Fruit fly (Drosophila melanogaster) whole organism, embryonic: ENCODE measurements around the gene CAH4.
A peak's percentile ranks its signal among the peaks of the same experiment; 100 is the strongest.

ENCODE experiments used
- Awh ChIP-seq: fragments of 200-800 bp; sonication (Bioruptor generic); IDR thresholded peaks from 2 replicates; pipeline ENCODE4, ENCODE4 v1.3.6; 2022; ENCODE audit warnings: missing biosample characterization, missing genetic modification characterization
- B-H2 ChIP-seq: fragments of 200-800 bp; sonication (Bioruptor generic); optimal IDR thresholded peaks from 2 replicates; lab custom pipeline; 2018; ENCODE audit warnings: missing biosample characterization, mild to moderate bottlenecking, missing genetic modification characterization
- CG10209 ChIP-seq: fragments of 200-800 bp; sonication (Bioruptor generic); optimal IDR thresholded peaks from 3 replicates; lab custom pipeline; 2017; ENCODE audit warnings: missing biosample characterization, mild to moderate bottlenecking, missing genetic modification characterization, missing genetic modification reagents
- CG10267 ChIP-seq: fragments of 200-800 bp; sonication (Bioruptor generic); optimal IDR thresholded peaks from 2 replicates; lab custom pipeline; 2018; ENCODE audit warnings: missing biosample characterization, mild to moderate bottlenecking, missing genetic modification characterization, moderate library complexity
- CG12299 ChIP-seq: fragments of 200-800 bp; sonication (Bioruptor generic); optimal IDR thresholded peaks from 2 replicates; lab custom pipeline; 2018; ENCODE audit warnings: missing biosample characterization, mild to moderate bottlenecking, missing genetic modification characterization
- CG15479 ChIP-seq: fragments of 200-800 bp; sonication (Bioruptor generic); optimal IDR thresholded peaks from 3 replicates; lab custom pipeline; 2019; ENCODE audit warnings: missing biosample characterization, mild to moderate bottlenecking, missing genetic modification characterization, moderate library complexity
- CG1792 ChIP-seq: fragments of 200-800 bp; sonication (Bioruptor generic); optimal IDR thresholded peaks from 2 replicates; lab custom pipeline; 2016; ENCODE audit warnings: missing biosample characterization, missing genetic modification characterization
- CG2889 ChIP-seq: fragments of 200-800 bp; sonication (Bioruptor generic); IDR thresholded peaks from 3 replicates; pipeline ENCODE4 v1.3.6; 2022; ENCODE audit warnings: missing biosample characterization, missing genetic modification characterization
- CG31365 ChIP-seq: fragments of 200-800 bp; sonication (Bioruptor generic); optimal IDR thresholded peaks from 2 replicates; lab custom pipeline; 2018; ENCODE audit warnings: missing biosample characterization, mild to moderate bottlenecking, missing genetic modification characterization
- CG32772 ChIP-seq: fragments of 200-800 bp; sonication (Bioruptor generic); IDR thresholded peaks from 2 replicates; pipeline ENCODE4 v1.3.6; 2022; ENCODE audit warnings: missing biosample characterization, missing genetic modification characterization
- CG6689 ChIP-seq: fragments of 200-800 bp; sonication (Bioruptor generic); IDR thresholded peaks from 2 replicates; pipeline ENCODE4 v1.3.6; 2022; ENCODE audit warnings: missing biosample characterization, missing genetic modification characterization
- CG6813 ChIP-seq: fragments of 200-800 bp; sonication (Bioruptor generic); optimal IDR thresholded peaks from 2 replicates; lab custom pipeline; 2017; ENCODE audit warnings: missing biosample characterization, missing genetic modification characterization, mild to moderate bottlenecking, moderate library complexity, missing genetic modification reagents
- CG7745 ChIP-seq: fragments of 200-800 bp; sonication (Bioruptor generic); optimal IDR thresholded peaks from 2 replicates; lab custom pipeline; 2018; ENCODE audit warnings: missing biosample characterization, mild to moderate bottlenecking, missing genetic modification characterization, moderate library complexity
- CkIIα-i1 ChIP-seq: fragments of 200-800 bp; sonication (Bioruptor generic); IDR thresholded peaks from 2 replicates; pipeline ENCODE4 v1.3.6; 2022; ENCODE audit warnings: missing biosample characterization, missing genetic modification characterization
- D19B ChIP-seq: fragments of 200-800 bp; sonication (Bioruptor generic); optimal IDR thresholded peaks from 2 replicates; lab custom pipeline; 2017; ENCODE audit warnings: missing biosample characterization, mild to moderate bottlenecking, missing genetic modification characterization
- Dad ChIP-seq: fragments of 200-800 bp; sonication (Bioruptor generic); optimal IDR thresholded peaks from 3 replicates; lab custom pipeline; 2016; ENCODE audit warnings: missing biosample characterization, missing genetic modification characterization
- Hey ChIP-seq: fragments of 200-800 bp; sonication (Bioruptor generic); optimal IDR thresholded peaks from 3 replicates; lab custom pipeline; 2018; ENCODE audit warnings: missing biosample characterization, mild to moderate bottlenecking, missing genetic modification characterization
- Jarid2 ChIP-seq: fragments of 200-800 bp; sonication (Bioruptor generic); optimal IDR thresholded peaks from 3 replicates; lab custom pipeline; 2017; ENCODE audit warnings: mild to moderate bottlenecking, missing biosample characterization, missing genetic modification reagents, missing genetic modification characterization
- MESR4 ChIP-seq: fragments of 200-800 bp; sonication (Bioruptor generic); optimal IDR thresholded peaks from 2 replicates; lab custom pipeline; 2018; ENCODE audit warnings: missing biosample characterization, mild to moderate bottlenecking, missing genetic modification characterization, moderate library complexity
- NFAT ChIP-seq: fragments of 200-800 bp; sonication (Bioruptor generic); IDR thresholded peaks from 2 replicates; pipeline ENCODE4 v1.3.6; 2022; ENCODE audit warnings: missing biosample characterization, missing genetic modification characterization
- Oli ChIP-seq: fragments of 200-800 bp; sonication (Bioruptor generic); optimal IDR thresholded peaks from 2 replicates; lab custom pipeline; 2018; ENCODE audit warnings: missing biosample characterization, mild to moderate bottlenecking, missing genetic modification characterization, moderate library complexity
- caup ChIP-seq: fragments of 200-800 bp; sonication (Bioruptor generic); optimal IDR thresholded peaks from 3 replicates; lab custom pipeline; 2017; ENCODE audit warnings: missing biosample characterization, mild to moderate bottlenecking, missing genetic modification characterization, moderate library complexity; ENCODE audit not compliant: severe bottlenecking
- cwo ChIP-seq: fragments of 200-800 bp; sonication (Bioruptor generic); optimal IDR thresholded peaks from 3 replicates; lab custom pipeline; 2017; ENCODE audit warnings: missing biosample characterization, missing genetic modification characterization, mild to moderate bottlenecking, moderate library complexity, missing genetic modification reagents
- dmrt11E ChIP-seq: fragments of 200-800 bp; sonication (Bioruptor generic); optimal IDR thresholded peaks from 3 replicates; lab custom pipeline; 2018; ENCODE audit warnings: missing biosample characterization, mild to moderate bottlenecking, missing genetic modification characterization, moderate library complexity
- gcm ChIP-seq: fragments of 200-800 bp; sonication (Bioruptor generic); optimal IDR thresholded peaks from 2 replicates; lab custom pipeline; 2019; ENCODE audit warnings: missing biosample characterization, mild to moderate bottlenecking, missing genetic modification characterization, moderate library complexity
- grn ChIP-seq: fragments of 200-800 bp; sonication (Bioruptor generic); optimal IDR thresholded peaks from 3 replicates; lab custom pipeline; 2017; ENCODE audit warnings: missing biosample characterization, missing genetic modification characterization
- insv ChIP-seq, 2 experiments: fragments of 200-800 bp; sonication (Bioruptor generic); optimal IDR thresholded peaks; 3 replicates each; lab custom pipeline; 2016 to 2018; ENCODE audit warnings: missing biosample characterization in 2 of 2, missing genetic modification characterization in 2 of 2
- sens ChIP-seq: fragments of 200-800 bp; sonication (Bioruptor generic); peaks from one replicate; lab custom pipeline; 2016; ENCODE audit warnings: missing biosample characterization, missing genetic modification characterization
- sisA ChIP-seq: fragments of 200-800 bp; sonication (Bioruptor generic); IDR thresholded peaks from 2 replicates; pipeline ENCODE4 v1.3.6; 2022; ENCODE audit warnings: missing biosample characterization, missing genetic modification characterization
- sqz ChIP-seq: fragments of 200-800 bp; sonication (Bioruptor generic); optimal IDR thresholded peaks from 3 replicates; lab custom pipeline; 2018; ENCODE audit warnings: missing biosample characterization, mild to moderate bottlenecking, missing genetic modification characterization
- tin ChIP-seq: fragments of 200-800 bp; sonication (Bioruptor generic); optimal IDR thresholded peaks from 3 replicates; lab custom pipeline; 2016; ENCODE audit warnings: missing biosample characterization, missing genetic modification characterization
- toy ChIP-seq: fragments of 200-800 bp; sonication (Bioruptor generic); IDR thresholded peaks from 2 replicates; pipeline ENCODE4 v1.3.6; 2022; ENCODE audit warnings: missing biosample characterization, missing genetic modification characterization
- vnd ChIP-seq: fragments of 200-800 bp; sonication (Bioruptor generic); IDR thresholded peaks from 3 replicates; pipeline ENCODE4 v1.3.6; 2022; ENCODE audit warnings: missing biosample characterization, missing genetic modification characterization; ENCODE audit not compliant: partially characterized antibody
- vvl ChIP-seq: fragments of 200-800 bp; sonication (Bioruptor generic); IDR thresholded peaks from 2 replicates; pipeline ENCODE4 v1.3.6; 2022; ENCODE audit warnings: missing biosample characterization, missing genetic modification characterization
- z ChIP-seq: fragments of 200-800 bp; sonication (Bioruptor generic); IDR thresholded peaks from 3 replicates; pipeline ENCODE4 v1.3.6; 2022; ENCODE audit warnings: missing biosample characterization, missing genetic modification characterization
- zen ChIP-seq: fragments of 200-800 bp; sonication (Bioruptor generic); optimal IDR thresholded peaks from 3 replicates; lab custom pipeline; 2018; ENCODE audit warnings: missing biosample characterization, mild to moderate bottlenecking, missing genetic modification characterization, moderate library complexity

The CAH4 gene

DNA sequence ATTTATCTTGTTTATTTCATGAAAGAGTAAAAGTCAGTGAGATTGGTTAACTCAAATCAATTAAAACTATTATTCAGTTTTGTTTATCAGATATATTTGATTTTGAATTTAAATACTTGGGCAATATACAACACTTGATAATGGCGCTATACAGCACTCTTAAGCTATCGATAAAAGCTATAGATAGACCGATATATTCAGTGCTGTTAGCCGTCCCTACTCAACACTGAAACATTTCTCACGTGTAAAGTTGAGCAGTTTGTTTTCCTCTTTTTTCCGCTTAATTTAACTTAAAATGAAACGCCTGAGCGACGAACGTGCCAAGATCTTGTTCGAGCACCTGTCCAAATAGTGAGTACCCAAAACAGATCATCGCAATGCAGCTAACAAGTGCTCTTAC, 6.9 kb downstream of the CAH4 start, which contains the start of gene CG7006 (continued):
- peak in 1 of 2 experiments; percentile 13 for TF ChIP-seq insv (GFP tag; optimal IDR thresholded peaks at IDR 0.05; lab: Kevin White, UChicago)
- no peak for TF ChIP-seq CkIIα-i1 (GFP tag; lab: Robert Waterston, UW)
- TF ChIP-seq toy (GFP tag; lab: Robert Waterston, UW): no peak
- peak; percentile 7 for TF ChIP-seq Jarid2 (GFP tag; lab: Kevin White, UChicago)

DNA sequence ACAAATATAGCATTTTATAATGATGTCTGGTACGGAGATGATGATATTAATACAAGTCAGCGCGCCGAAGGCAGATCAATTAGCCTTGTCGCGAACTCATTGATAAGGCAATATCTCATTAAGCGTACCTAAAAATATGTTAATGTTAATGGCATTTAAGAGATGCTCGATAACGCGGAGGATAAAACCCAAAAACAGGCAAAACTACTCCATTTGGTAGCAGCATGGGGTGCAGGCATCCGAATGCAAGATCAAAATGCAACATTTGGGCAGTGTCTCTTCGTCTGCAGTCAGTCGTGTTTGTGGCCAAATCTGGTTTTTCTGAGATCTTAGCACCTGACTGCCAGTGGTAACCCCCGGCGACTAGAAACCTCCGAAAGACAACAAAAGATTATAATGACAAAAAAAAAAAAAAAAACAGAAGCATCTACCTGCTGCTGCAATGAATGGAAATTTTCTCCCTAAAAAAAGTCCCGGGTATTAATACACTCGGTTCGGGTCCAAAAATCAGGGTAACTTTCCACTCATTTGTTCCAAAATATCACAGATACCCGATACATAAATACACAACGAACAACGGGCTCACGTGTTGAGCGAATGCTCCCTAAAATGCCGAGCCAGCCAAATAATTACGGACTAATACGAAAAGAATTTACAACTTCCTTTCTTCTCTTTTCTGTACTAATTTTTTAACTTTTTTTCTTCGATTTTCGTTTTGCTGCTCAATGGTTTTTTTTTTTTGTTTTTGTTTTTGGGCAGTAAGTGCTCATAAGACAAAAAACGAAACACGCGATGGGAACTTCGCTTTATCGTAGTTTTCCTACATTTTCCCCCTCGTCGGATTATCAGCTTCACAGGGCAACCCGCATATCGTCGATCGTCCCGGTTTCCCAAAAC, 11.2 kb downstream of the CAH4 start:
- TF ChIP-seq CG6813 (GFP tag; lab: Kevin White, UChicago): no peak
- no peak for TF ChIP-seq CG10267 (tag; lab: Kevin White, UChicago)
- TF ChIP-seq NFAT (GFP tag; lab: Robert Waterston, UW): no peak
- peak; percentile 80 for TF ChIP-seq sqz (GFP tag; lab: Kevin White, UChicago)
- no peak for TF ChIP-seq D19B (GFP tag; lab: Kevin White, UChicago)
- TF ChIP-seq CG1792 (GFP tag; lab: Kevin White, UChicago): no peak
- TF ChIP-seq tin (GFP tag; lab: Kevin White, UChicago): no peak
- no peak for TF ChIP-seq cwo (GFP tag; lab: Kevin White, UChicago)
- no peak for TF ChIP-seq CG6689 (GFP tag; lab: Robert Waterston, UW)
- peak; percentile 61 for TF ChIP-seq grn (GFP tag; lab: Kevin White, UChicago)
- TF ChIP-seq dmrt11E (tag; lab: Kevin White, UChicago): no peak
- no peak for TF ChIP-seq Dad (GFP tag; lab: Kevin White, UChicago)
- TF ChIP-seq CG12299 (tag; lab: Kevin White, UChicago): no peak
- TF ChIP-seq Hey (tag; lab: Kevin White, UChicago): no peak
- TF ChIP-seq gcm: peak; percentile 76
- TF ChIP-seq CG15479 (GFP tag; lab: Kevin White, UChicago): peak; percentile 53
- no peak for TF ChIP-seq vnd (GFP tag; lab: Robert Waterston, UW)
- TF ChIP-seq CG10209 (GFP tag; lab: Kevin White, UChicago): no peak
- TF ChIP-seq sens: peak; percentile 48
- no peak for TF ChIP-seq CG7745 (tag; lab: Kevin White, UChicago)
- no peak for TF ChIP-seq CG31365 (tag; lab: Kevin White, UChicago)
- 0 out of 2 replicates have a peak, but pooled peaks have one; percentile 30 for TF ChIP-seq CG32772 (GFP tag; lab: Robert Waterston, UW)
- 0 out of 2 replicates have a peak, but pooled peaks have one; percentile 19 for TF ChIP-seq vvl (GFP tag; lab: Robert Waterston, UW)
- TF ChIP-seq caup (GFP tag; lab: Kevin White, UChicago): no peak
- TF ChIP-seq Oli (tag; lab: Kevin White, UChicago): no peak
- peak; percentile 84 for TF ChIP-seq zen (tag; lab: Kevin White, UChicago)
- peak; percentile 45; the same call in 1 of the 2 replicates for TF ChIP-seq Awh (GFP tag; lab: Robert Waterston, UW)
- TF ChIP-seq sisA (GFP tag; lab: Robert Waterston, UW): no peak
- no peak for TF ChIP-seq CG2889 (GFP tag; lab: Robert Waterston, UW)
- peak; percentile 64; the same call in 1 of the 3 replicates for TF ChIP-seq z (GFP tag; lab: Robert Waterston, UW)
- TF ChIP-seq MESR4 (GFP tag; lab: Kevin White, UChicago): no peak
- no peak for TF ChIP-seq insv (GFP tag; optimal IDR thresholded peaks at IDR 0.05; lab: Kevin White, UChicago)
- no peak for TF ChIP-seq B-H2
